Worm (Caenorhabditis elegans): Measurements from ENCODE around the gene F35B12.10.

ce11 chrV:11605227-11605626 is 23.8 kb downstream of the F35B12.10 start:
- TF ChIP-seq pha-4 (GFP tag; IDR thresholded peaks at IDR 0.05) (no peak), pha-4 (tag; optimal IDR thresholded peaks at IDR 0.05) (no peak), T26A8.4 (GFP tag; IDR thresholded peaks at IDR 0.05) (no peak)

Measured in whole organism, L4 larva.